Worm (Caenorhabditis elegans) whole organism, L4/young adult: ENCODE measurements around the gene stt-3.

ENCODE experiments used
- W03F9.2 ChIP-seq: fragments of 150-350 bp; optimal IDR thresholded peaks from 2 replicates; lab custom pipeline; 2014; ENCODE audit warnings: missing biosample characterization, missing genetic modification characterization
- dao-5 ChIP-seq: sonication (generic microtip); optimal IDR thresholded peaks from 2 replicates; lab custom pipeline; 2016; ENCODE audit warnings: missing genotype, missing genetic modification characterization, moderate library complexity, missing compliant biosample characterization

DNA sequence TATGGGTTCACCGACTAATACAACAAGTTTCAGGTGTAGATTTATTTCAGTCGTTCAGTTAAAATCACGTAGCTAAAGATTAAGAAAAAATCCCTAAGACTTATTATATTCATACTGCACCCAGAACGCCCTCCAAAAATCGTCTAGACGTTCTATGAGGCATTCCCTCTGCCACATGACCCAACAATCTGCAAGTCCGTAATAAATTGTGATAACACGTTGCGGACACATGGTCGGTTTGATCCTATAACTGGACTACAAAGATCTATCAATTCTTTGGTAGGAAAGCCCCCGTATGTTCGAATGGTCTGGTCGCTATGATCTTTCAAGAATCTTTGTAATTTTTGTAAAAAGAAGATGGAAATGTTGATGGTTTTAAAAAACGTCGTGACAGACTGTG is 32.5 kb upstream of the stt-3 start:
- TF ChIP-seq W03F9.2 (tag; lab: Kevin White, UChicago), result no peak
- TF ChIP-seq dao-5 (tag; lab: Kevin White, UChicago), result no peak
